Worm (Caenorhabditis elegans) whole organism, L3 larva: ENCODE data around the gene algn-5.

Source experiments
- R02D3.7 ChIP-seq: fragments of 150-350 bp; optimal IDR thresholded peaks from 2 replicates; lab custom pipeline; 2014; ENCODE audit warnings: missing biosample characterization, missing genetic modification characterization
- ZK546.5 ChIP-seq: sonication (generic microtip); optimal IDR thresholded peaks from 2 replicates; lab custom pipeline; 2017; ENCODE audit warnings: missing biosample characterization, missing genetic modification characterization
- ceh-16 ChIP-seq: sonication (generic microtip); optimal IDR thresholded peaks from 2 replicates; lab custom pipeline; 2017; ENCODE audit warnings: missing biosample characterization, missing genetic modification characterization
- ceh-82 ChIP-seq: fragments of 150-350 bp; optimal IDR thresholded peaks from 2 replicates; lab custom pipeline; 2014; ENCODE audit warnings: missing biosample characterization, missing genetic modification characterization
- daf-12 ChIP-seq: fragments of 150-350 bp; optimal IDR thresholded peaks from 2 replicates; lab custom pipeline; 2014; ENCODE audit warnings: missing biosample characterization, missing genetic modification reagents, missing genetic modification characterization
- egl-5 ChIP-seq: fragments of 150-350 bp; optimal IDR thresholded peaks from 2 replicates; lab custom pipeline; 2017; ENCODE audit warnings: missing biosample characterization, missing genetic modification reagents, missing genetic modification characterization, inconsistent platforms
- fkh-10 ChIP-seq: sonication (generic microtip); optimal IDR thresholded peaks from 2 replicates; lab custom pipeline; 2017; ENCODE audit warnings: missing biosample characterization, missing genetic modification reagents, missing genetic modification characterization
- fos-1 ChIP-seq: fragments of 150-350 bp; optimal IDR thresholded peaks from 2 replicates; lab custom pipeline; 2014; ENCODE audit warnings: missing biosample characterization, missing genetic modification characterization
- hmg-11 ChIP-seq: sonication (generic microtip); optimal IDR thresholded peaks from 2 replicates; lab custom pipeline; 2016; ENCODE audit warnings: missing genetic modification characterization, missing compliant biosample characterization
- lin-15B ChIP-seq: fragments of 150-350 bp; optimal IDR thresholded peaks from 2 replicates; lab custom pipeline; 2014; ENCODE audit warnings: missing biosample characterization, missing genetic modification characterization
- lin-39 ChIP-seq: fragments of 150-350 bp; optimal IDR thresholded peaks from 2 replicates; lab custom pipeline; 2018; ENCODE audit warnings: missing biosample characterization, missing genetic modification reagents, missing genetic modification characterization
- lsy-12 ChIP-seq: sonication (generic microtip); optimal IDR thresholded peaks from 2 replicates; lab custom pipeline; 2016; ENCODE audit warnings: mild to moderate bottlenecking, missing genetic modification characterization, missing compliant biosample characterization
- mml-1 ChIP-seq: fragments of 150-350 bp; sonication (generic microtip); optimal IDR thresholded peaks from 3 replicates; lab custom pipeline; 2014; ENCODE audit warnings: missing biosample characterization, missing genetic modification characterization
- nfya-1 ChIP-seq: sonication (generic microtip); optimal IDR thresholded peaks from 2 replicates; lab custom pipeline; 2017; ENCODE audit warnings: missing genetic modification characterization, mild to moderate bottlenecking, missing compliant biosample characterization, antibody characterized with exemption, moderate library complexity; ENCODE audit not compliant: insufficient read depth
- nhr-12 ChIP-seq: fragments of 150-350 bp; optimal IDR thresholded peaks from 2 replicates; lab custom pipeline; 2014; ENCODE audit warnings: missing biosample characterization, missing genetic modification characterization
- nhr-23 ChIP-seq: fragments of 150-350 bp; optimal IDR thresholded peaks from 2 replicates; lab custom pipeline; 2014; ENCODE audit warnings: missing biosample characterization, missing genetic modification reagents, missing genetic modification characterization
- nhr-28 ChIP-seq: fragments of 150-350 bp; optimal IDR thresholded peaks from 2 replicates; lab custom pipeline; 2014; ENCODE audit warnings: missing biosample characterization, missing genetic modification characterization
- nhr-43 ChIP-seq: sonication (generic microtip); optimal IDR thresholded peaks from 2 replicates; lab custom pipeline; 2016; ENCODE audit warnings: mild to moderate bottlenecking, missing genetic modification characterization, missing compliant biosample characterization; ENCODE audit not compliant: poor library complexity, severe bottlenecking
- nhr-67 ChIP-seq: fragments of 150-350 bp; optimal IDR thresholded peaks from 2 replicates; lab custom pipeline; 2014; ENCODE audit warnings: missing biosample characterization, missing genetic modification characterization
- nhr-76 ChIP-seq: fragments of 150-350 bp; sonication (generic microtip); optimal IDR thresholded peaks from 5 replicates; lab custom pipeline; 2014; ENCODE audit warnings: missing biosample characterization, missing genetic modification characterization
- nhr-77 ChIP-seq: fragments of 150-350 bp; optimal IDR thresholded peaks from 2 replicates; lab custom pipeline; 2014; ENCODE audit warnings: missing biosample characterization, missing genetic modification characterization
- pqm-1 ChIP-seq: fragments of 150-350 bp; optimal IDR thresholded peaks from 2 replicates; lab custom pipeline; 2017; ENCODE audit warnings: missing biosample characterization, missing genetic modification characterization, inconsistent platforms
- skn-1 ChIP-seq: fragments of 150-350 bp; optimal IDR thresholded peaks from 2 replicates; lab custom pipeline; 2014; ENCODE audit warnings: missing biosample characterization, missing genetic modification characterization
- snpc-4 ChIP-seq: fragments of 150-350 bp; optimal IDR thresholded peaks from 2 replicates; lab custom pipeline; 2014; ENCODE audit warnings: missing biosample characterization, missing genetic modification characterization
- tbx-2 ChIP-seq: sonication (generic microtip); optimal IDR thresholded peaks from 2 replicates; lab custom pipeline; 2016; ENCODE audit warnings: mild to moderate bottlenecking, missing genetic modification characterization, missing compliant biosample characterization
- unc-39 ChIP-seq: sonication (generic microtip); optimal IDR thresholded peaks from 4 replicates; lab custom pipeline; 2017; ENCODE audit warnings: missing biosample characterization, missing genetic modification characterization
- unc-62 ChIP-seq: fragments of 150-350 bp; sonication (generic microtip); optimal IDR thresholded peaks from 4 replicates; lab custom pipeline; 2014; ENCODE audit warnings: missing biosample characterization, missing genetic modification reagents, missing genetic modification characterization
- zag-1 ChIP-seq: fragments of 150-350 bp; optimal IDR thresholded peaks from 2 replicates; lab custom pipeline; 2014; ENCODE audit warnings: missing biosample characterization, missing genetic modification characterization
- ztf-11 ChIP-seq: fragments of 150-350 bp; optimal IDR thresholded peaks from 2 replicates; lab custom pipeline; 2014; ENCODE audit warnings: missing biosample characterization, missing genetic modification characterization
- ztf-4 ChIP-seq: fragments of 150-350 bp; optimal IDR thresholded peaks from 2 replicates; lab custom pipeline; 2014; ENCODE audit warnings: missing biosample characterization, missing genetic modification characterization

The algn-5 gene

DNA sequence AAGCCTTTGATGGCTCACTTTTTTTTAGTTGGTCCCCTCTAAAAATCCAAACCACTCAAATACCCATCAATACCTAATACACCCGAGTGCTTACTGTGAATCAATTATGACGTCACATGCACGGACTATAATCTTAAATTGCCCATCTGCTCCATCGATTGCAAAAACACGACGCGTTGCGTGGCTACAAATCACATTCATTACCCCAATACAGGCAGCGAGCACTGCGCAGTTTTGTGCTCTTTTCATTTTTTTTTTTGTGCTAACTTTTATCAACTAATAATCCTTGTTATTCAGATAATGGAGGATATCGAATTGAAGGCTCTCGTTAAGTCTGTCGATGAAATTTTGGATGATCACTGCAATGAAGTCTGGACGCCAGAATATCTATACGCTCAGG, 35.3 kb upstream of the algn-5 start, which contains the start of gene Y45G5AM.5:
TSS of gene Y45G5AM.5 (plus strand) at position 301 of the 400 bp plus-strand sequence.
- TF ChIP-seq ceh-16 (tag; lab: Kevin White, UChicago) (no peak), daf-12 (no peak), lin-15B (tag; lab: Kevin White, UChicago) (no peak), ZK546.5 (tag; lab: Kevin White, UChicago) (no peak)

DNA sequence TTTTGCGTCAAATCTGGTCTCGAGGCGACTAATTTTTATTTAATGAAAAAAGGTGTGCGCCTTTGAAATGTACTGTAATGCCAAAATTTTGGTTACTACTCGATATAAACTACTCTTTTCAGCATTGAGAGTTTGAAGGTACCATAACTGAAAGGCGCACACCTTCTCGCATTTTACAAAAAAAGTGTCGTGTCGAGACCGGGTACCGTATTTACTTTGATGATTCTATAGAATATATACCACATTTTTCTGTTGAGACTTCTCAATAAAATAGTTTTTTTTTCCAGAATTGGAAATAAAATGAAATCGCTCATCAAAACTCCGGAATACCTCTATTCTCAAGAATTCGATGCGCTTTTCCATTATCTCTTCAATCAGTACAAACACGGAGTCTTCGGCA, 32.5 kb upstream of the algn-5 start, which contains the start of gene Y45G5AM.4:
TSS of gene Y45G5AM.4 (plus strand) at position 301 of the 400 bp plus-strand sequence.
- TF ChIP-seq ceh-16 (tag; lab: Kevin White, UChicago) (no peak), zag-1 (tag; lab: Kevin White, UChicago) (no peak), ztf-11 (no peak), nhr-77 (tag; lab: Kevin White, UChicago) (no peak), ceh-82 (tag; lab: Kevin White, UChicago) (no peak), egl-5 (tag; lab: Kevin White, UChicago) (no peak), skn-1 (no peak)

DNA sequence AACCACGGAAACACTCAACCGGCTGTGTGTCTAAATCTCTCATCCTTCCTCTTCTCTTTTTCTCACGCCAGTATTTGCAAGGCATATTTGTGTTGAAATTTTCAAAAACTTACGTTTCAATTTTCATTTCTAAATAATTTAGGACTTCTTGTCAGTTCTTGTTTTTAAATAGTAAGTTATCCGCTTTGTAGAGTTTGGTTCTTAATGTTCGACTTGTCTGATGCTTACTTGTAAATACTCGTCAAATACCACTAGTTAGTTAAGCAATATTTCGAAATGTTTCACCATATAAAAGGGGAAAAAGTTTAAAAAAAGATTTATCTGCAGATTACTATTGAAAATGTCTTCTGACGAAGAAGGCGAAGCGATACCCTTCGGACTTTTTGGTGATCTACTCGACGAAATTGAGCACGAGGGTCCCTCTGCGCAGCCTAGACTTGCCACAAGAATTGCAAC, 30.8 kb upstream of the algn-5 start, which contains the start of gene Y45G5AM.3:
TSS of gene Y45G5AM.3 (plus strand) at position 51 of the 456 bp plus-strand sequence.
- TF ChIP-seq nhr-23 (tag; lab: Kevin White, UChicago) = no peak
- no peak for TF ChIP-seq daf-12
- TF ChIP-seq nfya-1 (tag; lab: Kevin White, UChicago) = peak; percentile 4
- peak; percentile 32 for TF ChIP-seq pqm-1 (tag; lab: Kevin White, UChicago)
- peak; percentile 13 for TF ChIP-seq hmg-11
- no peak for TF ChIP-seq tbx-2 (tag; lab: Kevin White, UChicago)
- no peak for TF ChIP-seq nhr-67 (tag; lab: Kevin White, UChicago)
- no peak for TF ChIP-seq lin-15B (tag; lab: Kevin White, UChicago)
- TF ChIP-seq fkh-10 (GFP tag; lab: Kevin White, UChicago) = no peak

DNA sequence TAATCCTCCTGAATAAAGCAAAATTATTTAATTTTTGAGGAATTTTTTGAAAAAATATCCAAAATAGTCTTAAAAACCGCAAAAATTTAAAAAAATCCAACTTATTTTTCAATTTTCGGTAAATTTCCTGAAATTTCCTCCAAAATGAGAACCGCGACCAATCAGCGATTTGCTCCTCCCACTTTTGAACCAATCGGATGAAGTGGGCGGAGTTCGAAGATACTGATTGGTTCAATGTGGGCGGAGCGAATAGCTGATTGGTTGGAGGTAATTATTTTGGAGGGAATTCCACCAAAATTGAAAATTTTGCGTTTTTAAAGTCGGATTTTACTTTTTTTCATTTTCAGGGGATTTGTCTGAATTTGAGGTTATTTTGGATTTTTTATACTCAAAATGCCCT, 27.3 kb upstream of the algn-5 start:
- TF ChIP-seq nfya-1 (tag; lab: Kevin White, UChicago) = peak; percentile 95
- TF ChIP-seq snpc-4 (tag; lab: Kevin White, UChicago) = no peak
- TF ChIP-seq, all 47 proteins: peak for 1

- TF ChIP-seq lin-15B (tag; lab: Kevin White, UChicago) (peak; percentile 50), lin-39 (tag; lab: Kevin White, UChicago) (no peak)
- TF ChIP-seq, all 47 proteins: peak for 1
Measured at ce11 chrV:4169658-4170057, 25.7 kb upstream of the algn-5 start.

ce11 chrV:4170138-4170537, 25.2 kb upstream of the algn-5 start, which contains the start of gene Y45G5AM.7:
TSS of gene Y45G5AM.7 (minus strand) at chrV:4170238.
- TF ChIP-seq ztf-4 (tag; lab: Kevin White, UChicago) = no peak
- no peak for TF ChIP-seq nhr-28
- TF ChIP-seq mml-1 (tag; lab: Kevin White, UChicago) = no peak
- TF ChIP-seq nhr-43 (tag; lab: Kevin White, UChicago) = no peak
- TF ChIP-seq unc-62 (GFP tag; lab: Kevin White, UChicago) = no peak
- no peak for TF ChIP-seq nhr-76 (tag; lab: Kevin White, UChicago)
- TF ChIP-seq unc-39 (tag; lab: Kevin White, UChicago) = no peak
- TF ChIP-seq lsy-12 (tag; lab: Kevin White, UChicago) = no peak
- TF ChIP-seq R02D3.7 (tag; lab: Kevin White, UChicago) = no peak
- no peak for TF ChIP-seq hmg-11
- TF ChIP-seq ceh-16 (tag; lab: Kevin White, UChicago) = no peak
- TF ChIP-seq skn-1 = no peak
- no peak for TF ChIP-seq fos-1 (tag; lab: Kevin White, UChicago)

ce11 chrV:4175624-4176023, 19.8 kb upstream of the algn-5 start, which contains the start of the genes coh-4 and pid-5:
TSS of gene coh-4 (minus strand) at chrV:4175640.
TSS of gene pid-5 (plus strand) at chrV:4175882.
- TF ChIP-seq nhr-67 (tag; lab: Kevin White, UChicago) (no peak), nhr-77 (tag; lab: Kevin White, UChicago) (no peak), nhr-12 (tag; lab: Kevin White, UChicago) (no peak)
